Worm (Caenorhabditis elegans) whole organism, L4 larva: ENCODE results near the gene C27D6.15.

ENCODE experiments used
- R02D3.7 ChIP-seq: fragments of 150-350 bp; sonication (generic microtip); optimal IDR thresholded peaks from 3 replicates; lab custom pipeline; 2014; ENCODE audit warnings: missing biosample characterization, missing genetic modification characterization
- ama-1 ChIP-seq: fragments of 150-350 bp; optimal IDR thresholded peaks from 2 replicates; lab custom pipeline; 2014; ENCODE audit warnings: inconsistent platforms, mixed read lengths
- arid-1 ChIP-seq: fragments of 200-800 bp; sonication (Bioruptor generic); conservative IDR thresholded peaks from 2 replicates; pipeline ENCODE4 v1.3.6; 2022; ENCODE audit warnings: missing genetic modification reagents, missing genetic modification characterization, missing compliant biosample characterization
- ceh-62 ChIP-seq: sonication (generic microtip); optimal IDR thresholded peaks from 2 replicates; lab custom pipeline; 2017; ENCODE audit warnings: missing biosample characterization, missing genetic modification characterization
- madf-5 ChIP-seq, 2 experiments: fragments of 200-800 bp; sonication (Bioruptor generic); IDR thresholded peaks; 2 replicates each; pipeline ENCODE4 v1.3.6; 2022; ENCODE audit warnings: missing compliant biosample characterization in 2 of 2, missing genetic modification characterization in 2 of 2
- rbr-2 ChIP-seq: sonication (generic microtip); optimal IDR thresholded peaks from 2 replicates; lab custom pipeline; 2016; ENCODE audit warnings: missing genotype, missing genetic modification characterization, missing compliant biosample characterization
- skn-1 ChIP-seq: fragments of 150-350 bp; optimal IDR thresholded peaks from 2 replicates; lab custom pipeline; 2014; ENCODE audit warnings: missing biosample characterization, missing genetic modification characterization
- unc-130 ChIP-seq: sonication (generic microtip); optimal IDR thresholded peaks from 2 replicates; lab custom pipeline; 2016; ENCODE audit warnings: missing genetic modification reagents, missing genetic modification characterization, missing compliant biosample characterization
- zag-1 ChIP-seq: fragments of 150-350 bp; optimal IDR thresholded peaks from 2 replicates; lab custom pipeline; 2014; ENCODE audit warnings: missing biosample characterization, missing genetic modification characterization
- ztf-7 ChIP-seq: fragments of 150-350 bp; optimal IDR thresholded peaks from 2 replicates; lab custom pipeline; 2014; ENCODE audit warnings: missing biosample characterization, missing genetic modification characterization

DNA sequence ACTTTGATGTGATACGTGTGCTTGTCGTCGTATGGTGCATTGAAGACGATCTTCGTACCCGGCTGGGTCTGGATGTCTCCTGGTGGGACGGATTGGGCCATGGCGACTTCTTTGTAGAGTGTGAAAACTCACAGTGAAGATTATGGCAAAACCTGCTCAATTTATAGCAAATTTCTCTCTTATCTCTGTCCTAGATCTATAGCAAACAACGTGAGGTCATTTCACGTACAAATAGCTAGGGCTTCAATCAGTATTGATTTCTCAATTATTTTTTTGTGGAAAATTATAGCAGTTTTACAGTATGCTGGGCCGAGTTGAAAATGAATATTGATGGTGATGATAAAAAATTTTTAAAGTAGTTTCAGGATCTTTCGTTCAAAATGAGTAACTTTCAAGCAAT, 14.7 kb upstream of the C27D6.15 start, which contains the start of gene msp-45:
- TF ChIP-seq ama-1 (no peak), unc-130 (GFP tag; lab: Kevin White, UChicago) (no peak), ztf-7 (tag; lab: Kevin White, UChicago) (no peak), zag-1 (no peak), skn-1 (no peak), ceh-62 (tag; lab: Kevin White, UChicago) (no peak), rbr-2 (no peak), madf-5 (GFP tag; IDR thresholded peaks at IDR 0.05; lab: Robert Waterston, UW) (no peak), R02D3.7 (tag; lab: Kevin White, UChicago) (no peak), arid-1 (no peak)
